Fruit fly (Drosophila melanogaster) whole organism, embryonic: ENCODE data around the gene CG4456.

Experiments used
- B-H2 ChIP-seq: fragments of 200-800 bp; sonication (Bioruptor generic); optimal IDR thresholded peaks from 2 replicates; lab custom pipeline; 2018; ENCODE audit warnings: missing biosample characterization, mild to moderate bottlenecking, missing genetic modification characterization
- Blimp-1 ChIP-seq: fragments of 200-800 bp; sonication (Bioruptor generic); optimal IDR thresholded peaks from 3 replicates; lab custom pipeline; 2018; ENCODE audit warnings: missing biosample characterization, missing genetic modification characterization, mild to moderate bottlenecking, moderate library complexity, missing genetic modification reagents
- BtbVII ChIP-seq: fragments of 200-800 bp; sonication (Bioruptor generic); optimal IDR thresholded peaks from 3 replicates; lab custom pipeline; 2017; ENCODE audit warnings: missing biosample characterization, mild to moderate bottlenecking, missing genetic modification characterization
- CG10959 ChIP-seq: fragments of 200-800 bp; sonication (Bioruptor generic); IDR thresholded peaks from 2 replicates; pipeline ENCODE4 v1.3.6; 2022; ENCODE audit warnings: missing biosample characterization, missing genetic modification characterization
- CG13296 ChIP-seq: fragments of 200-800 bp; sonication (Bioruptor generic); optimal IDR thresholded peaks from 3 replicates; lab custom pipeline; 2018; ENCODE audit warnings: missing biosample characterization, mild to moderate bottlenecking, missing genetic modification characterization
- CG17328 ChIP-seq: fragments of 200-800 bp; sonication (Bioruptor generic); IDR thresholded peaks from 2 replicates; pipeline ENCODE4 v1.3.6; 2022; ENCODE audit warnings: missing biosample characterization, missing genetic modification characterization
- CG17612 ChIP-seq: fragments of 200-800 bp; sonication (Bioruptor generic); IDR thresholded peaks from 2 replicates; pipeline ENCODE4 v1.3.6; 2022; ENCODE audit warnings: missing biosample characterization, missing genetic modification characterization
- CG3163 ChIP-seq: fragments of 200-800 bp; sonication (Bioruptor generic); optimal IDR thresholded peaks from 3 replicates; lab custom pipeline; 2016; ENCODE audit warnings: missing biosample characterization, missing genetic modification characterization
- CG32532 ChIP-seq: fragments of 200-800 bp; sonication (Bioruptor generic); IDR thresholded peaks from 2 replicates; pipeline ENCODE4 v1.3.6; 2022; ENCODE audit warnings: missing biosample characterization, missing genetic modification characterization
- CG3838 ChIP-seq: fragments of 200-800 bp; sonication (Bioruptor generic); optimal IDR thresholded peaks from 3 replicates; lab custom pipeline; 2016; ENCODE audit warnings: missing biosample characterization, missing genetic modification characterization
- CG4730 ChIP-seq: fragments of 200-800 bp; sonication (Bioruptor generic); IDR thresholded peaks from 2 replicates; pipeline ENCODE4 v1.3.6; 2022; ENCODE audit warnings: missing biosample characterization, missing genetic modification characterization
- CG4854 ChIP-seq: fragments of 200-800 bp; sonication (Bioruptor generic); optimal IDR thresholded peaks from 2 replicates; lab custom pipeline; 2016; ENCODE audit warnings: missing biosample characterization, missing genetic modification characterization, inconsistent platforms
- CG6683 ChIP-seq: fragments of 200-800 bp; sonication (Bioruptor generic); optimal IDR thresholded peaks from 2 replicates; lab custom pipeline; 2017; ENCODE audit warnings: missing biosample characterization, mild to moderate bottlenecking, missing genetic modification characterization, missing genetic modification reagents
- CG8281 ChIP-seq: fragments of 200-800 bp; sonication (Bioruptor generic); optimal IDR thresholded peaks from 2 replicates; lab custom pipeline; 2018; ENCODE audit warnings: missing biosample characterization, mild to moderate bottlenecking, missing genetic modification characterization, moderate library complexity
- CG8388 ChIP-seq: fragments of 200-800 bp; sonication (Bioruptor generic); optimal IDR thresholded peaks from 2 replicates; lab custom pipeline; 2019; ENCODE audit warnings: missing biosample characterization, mild to moderate bottlenecking, missing genetic modification characterization, moderate library complexity
- Dbx ChIP-seq: fragments of 200-800 bp; sonication (Bioruptor generic); IDR thresholded peaks from 3 replicates; pipeline ENCODE4 v1.3.6; 2022; ENCODE audit warnings: missing biosample characterization, missing genetic modification characterization
- Doc2 ChIP-seq: fragments of 200-800 bp; sonication (Bioruptor generic); IDR thresholded peaks from 2 replicates; pipeline ENCODE4 v1.3.6; 2022; ENCODE audit warnings: missing biosample characterization, missing genetic modification characterization
- ERR ChIP-seq: fragments of 200-800 bp; sonication (Bioruptor generic); optimal IDR thresholded peaks from 2 replicates; lab custom pipeline; 2016; ENCODE audit warnings: missing biosample characterization, missing genetic modification characterization
- Elba2 ChIP-seq: fragments of 200-800 bp; sonication (Bioruptor generic); optimal IDR thresholded peaks from 3 replicates; lab custom pipeline; 2016; ENCODE audit warnings: missing biosample characterization, missing genetic modification characterization
- Ets65A ChIP-seq: fragments of 200-800 bp; sonication (Bioruptor generic); peaks from one replicate; lab custom pipeline; 2016; ENCODE audit warnings: missing biosample characterization, missing genetic modification characterization
- Fer1 ChIP-seq: fragments of 200-800 bp; sonication (Bioruptor generic); optimal IDR thresholded peaks from 2 replicates; lab custom pipeline; 2017; ENCODE audit warnings: missing biosample characterization, mild to moderate bottlenecking, missing genetic modification characterization
- Hand ChIP-seq: fragments of 200-800 bp; sonication (Bioruptor generic); optimal IDR thresholded peaks from 2 replicates; lab custom pipeline; 2017; ENCODE audit warnings: mild to moderate bottlenecking, missing biosample characterization, missing genetic modification reagents, missing genetic modification characterization
- HmgD ChIP-seq: fragments of 200-800 bp; sonication (Bioruptor generic); optimal IDR thresholded peaks from 3 replicates; lab custom pipeline; 2016; ENCODE audit warnings: missing biosample characterization, missing genetic modification characterization
- Hr78 ChIP-seq, 2 experiments: fragments of 200-800 bp in 1 of 2; fragments of >200 bp in 1 of 2; sonication (Bioruptor generic) in 1 of 2; optimal IDR thresholded peaks; 2 replicates each; lab custom pipeline; 2017 to 2019; ENCODE audit warnings: missing biosample characterization in 2 of 2, missing genetic modification characterization in 2 of 2, mild to moderate bottlenecking in 1 of 2, moderate library complexity in 1 of 2
- Lim3 ChIP-seq: fragments of 200-800 bp; sonication (Bioruptor generic); IDR thresholded peaks from 2 replicates; pipeline ENCODE4 v1.3.6; 2022; ENCODE audit warnings: missing biosample characterization, missing genetic modification characterization
- Mes4 ChIP-seq: fragments of 200-800 bp; sonication (Bioruptor generic); optimal IDR thresholded peaks from 2 replicates; lab custom pipeline; 2016; ENCODE audit warnings: missing biosample characterization, missing genetic modification characterization
- Nf-YA ChIP-seq: fragments of 200-800 bp; sonication (Bioruptor generic); IDR thresholded peaks from 2 replicates; pipeline ENCODE4 v1.3.6; 2022; ENCODE audit warnings: missing biosample characterization, missing genetic modification characterization
- Sox100B ChIP-seq: fragments of 200-800 bp; sonication (Bioruptor generic); optimal IDR thresholded peaks from 3 replicates; lab custom pipeline; 2018; ENCODE audit warnings: missing biosample characterization, mild to moderate bottlenecking, missing genetic modification characterization
- Ssrp ChIP-seq: fragments of 200-800 bp; sonication (Bioruptor generic); optimal IDR thresholded peaks from 2 replicates; lab custom pipeline; 2018; ENCODE audit warnings: missing biosample characterization, mild to moderate bottlenecking, missing genetic modification characterization, moderate library complexity
- ac ChIP-seq: fragments of 200-800 bp; sonication (Bioruptor generic); optimal IDR thresholded peaks from 3 replicates; lab custom pipeline; 2017; ENCODE audit warnings: missing biosample characterization, mild to moderate bottlenecking, missing genetic modification characterization
- amos ChIP-seq: fragments of 200-800 bp; sonication (Bioruptor generic); IDR thresholded peaks from 2 replicates; pipeline ENCODE4 v1.3.6; 2022; ENCODE audit warnings: missing biosample characterization, missing genetic modification characterization; ENCODE audit not compliant: partially characterized antibody
- aop ChIP-seq: fragments of 200-800 bp; sonication (Bioruptor generic); IDR thresholded peaks from 2 replicates; pipeline ENCODE4 v1.3.6; 2022; ENCODE audit warnings: missing biosample characterization, missing genetic modification characterization
- bab2 ChIP-seq: fragments of 200-800 bp; sonication (Bioruptor generic); optimal IDR thresholded peaks from 2 replicates; lab custom pipeline; 2016; ENCODE audit warnings: missing biosample characterization, missing genetic modification characterization
- bbx ChIP-seq: fragments of 200-800 bp; sonication (Bioruptor generic); IDR thresholded peaks from 2 replicates; pipeline ENCODE4 v1.3.6; 2022; ENCODE audit warnings: missing biosample characterization, missing genetic modification characterization; ENCODE audit not compliant: partially characterized antibody
- bsh ChIP-seq, 2 experiments: fragments of 200-800 bp; sonication (Bioruptor generic); optimal IDR thresholded peaks; 2 replicates each; lab custom pipeline; 2017 to 2018; ENCODE audit warnings: mild to moderate bottlenecking in 2 of 2, missing biosample characterization in 2 of 2, missing genetic modification characterization in 2 of 2, moderate library complexity in 1 of 2
- dimm ChIP-seq: fragments of 200-800 bp; sonication (Bioruptor generic); IDR thresholded peaks from 2 replicates; pipeline ENCODE4 v1.3.6; 2022; ENCODE audit warnings: missing biosample characterization, missing genetic modification characterization
- dmrt11E ChIP-seq: fragments of 200-800 bp; sonication (Bioruptor generic); optimal IDR thresholded peaks from 3 replicates; lab custom pipeline; 2018; ENCODE audit warnings: missing biosample characterization, mild to moderate bottlenecking, missing genetic modification characterization, moderate library complexity
- dysf ChIP-seq: fragments of 200-800 bp; sonication (Bioruptor generic); IDR thresholded peaks from 3 replicates; pipeline ENCODE4 v1.3.6; 2022; ENCODE audit warnings: missing biosample characterization, missing genetic modification characterization
- ems ChIP-seq: fragments of 200-800 bp; sonication (Bioruptor generic); optimal IDR thresholded peaks from 3 replicates; lab custom pipeline; 2016; ENCODE audit warnings: missing biosample characterization, missing genetic modification characterization
- fd96Cb ChIP-seq: fragments of 200-800 bp; sonication (Bioruptor generic); optimal IDR thresholded peaks from 2 replicates; lab custom pipeline; 2018; ENCODE audit warnings: missing biosample characterization, mild to moderate bottlenecking, missing genetic modification characterization, moderate library complexity
- ham ChIP-seq: fragments of 200-800 bp; sonication (Bioruptor generic); IDR thresholded peaks from 2 replicates; pipeline ENCODE4 v1.3.6; 2022; ENCODE audit warnings: missing biosample characterization, missing genetic modification characterization
- hb ChIP-seq: fragments of 200-800 bp; sonication (Bioruptor generic); IDR thresholded peaks from 3 replicates; pipeline ENCODE4 v1.3.6; 2022; ENCODE audit warnings: missing biosample characterization, missing genetic modification characterization; ENCODE audit not compliant: partially characterized antibody
- kni ChIP-seq: fragments of 200-800 bp; sonication (Bioruptor generic); optimal IDR thresholded peaks from 3 replicates; lab custom pipeline; 2017; ENCODE audit warnings: mild to moderate bottlenecking, missing biosample characterization, missing genetic modification reagents, missing genetic modification characterization
- nerfin-1 ChIP-seq: fragments of 200-800 bp; sonication (Bioruptor generic); optimal IDR thresholded peaks from 3 replicates; lab custom pipeline; 2019; ENCODE audit warnings: missing biosample characterization, mild to moderate bottlenecking, missing genetic modification characterization, moderate library complexity
- pita ChIP-seq: fragments of 200-800 bp; sonication (Bioruptor generic); optimal IDR thresholded peaks from 2 replicates; lab custom pipeline; 2017; ENCODE audit warnings: missing biosample characterization, mild to moderate bottlenecking, missing genetic modification characterization
- pros ChIP-seq: fragments of 200-800 bp; sonication (Bioruptor generic); optimal IDR thresholded peaks from 3 replicates; lab custom pipeline; 2019; ENCODE audit warnings: missing biosample characterization, mild to moderate bottlenecking, missing genetic modification characterization, moderate library complexity
- sim ChIP-seq: fragments of 200-800 bp; sonication (Bioruptor generic); IDR thresholded peaks from 2 replicates; pipeline ENCODE4 v1.3.6; 2022; ENCODE audit warnings: missing biosample characterization, missing genetic modification characterization
- sima ChIP-seq: fragments of 200-800 bp; sonication (Bioruptor generic); optimal IDR thresholded peaks from 2 replicates; lab custom pipeline; 2016; ENCODE audit warnings: missing biosample characterization, missing genetic modification characterization
- ssp ChIP-seq: fragments of 200-800 bp; sonication (Bioruptor generic); IDR thresholded peaks from 2 replicates; pipeline ENCODE4 v1.3.6; 2022; ENCODE audit warnings: missing biosample characterization, missing genetic modification characterization
- zfh1 ChIP-seq: fragments of 200-800 bp; sonication (Bioruptor generic); IDR thresholded peaks from 3 replicates; pipeline ENCODE4 v1.3.6; 2022; ENCODE audit warnings: missing biosample characterization, missing genetic modification characterization

CG4456 gene

DNA sequence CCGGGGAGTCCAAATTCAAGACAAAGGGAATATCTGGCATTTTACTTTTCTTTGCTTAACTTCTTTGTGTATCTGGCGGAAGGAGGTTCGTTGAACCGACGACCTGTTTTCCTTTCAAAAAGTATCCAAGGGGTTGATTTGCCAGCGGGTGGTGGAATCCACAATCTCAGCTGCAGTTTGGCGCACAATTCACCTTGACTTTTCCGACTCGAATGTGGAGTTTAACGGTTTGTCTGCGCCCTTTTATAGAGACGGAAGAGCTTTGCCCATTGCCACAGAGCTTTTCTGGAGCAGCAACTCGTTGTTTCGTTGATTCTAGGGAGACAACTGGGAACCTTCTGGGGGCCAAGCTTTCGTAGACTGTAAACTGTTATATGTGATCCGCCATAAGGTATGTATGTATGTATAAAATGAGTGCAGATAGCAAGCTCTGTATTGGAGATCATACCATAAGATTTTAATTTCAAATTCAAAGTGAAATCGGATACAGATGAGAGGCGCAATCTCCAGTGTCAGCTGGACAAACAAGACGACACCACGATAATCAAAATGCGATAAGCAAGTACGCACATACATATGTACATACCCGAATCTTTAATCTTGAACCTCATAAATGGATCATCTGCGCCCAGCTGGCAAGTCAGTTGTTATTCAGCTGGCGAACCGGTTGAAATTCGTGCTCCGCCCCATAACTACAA, at the start of gene CG4456, which contains the start of the genes Hsp67Bc and Hsp22 (continued):
- TF ChIP-seq aop, result no peak
- no peak for TF ChIP-seq BtbVII
- no peak for TF ChIP-seq dimm (GFP tag; lab: Robert Waterston, UW)
- peak; percentile 19 for TF ChIP-seq nerfin-1 (tag; lab: Kevin White, UChicago)
- no peak; the same call in 1 of the 2 replicates for TF ChIP-seq amos (GFP tag; lab: Robert Waterston, UW)
- TF ChIP-seq CG6683 (GFP tag; lab: Kevin White, UChicago), result no peak
- no peak for TF ChIP-seq Blimp-1 (GFP tag; lab: Kevin White, UChicago)
- no peak for TF ChIP-seq dmrt11E (tag; lab: Kevin White, UChicago)
- no peak for TF ChIP-seq ac (GFP tag; lab: Kevin White, UChicago)
- peak; percentile 24; the same call in 1 of the 2 replicates for TF ChIP-seq bbx
- TF ChIP-seq Hr78 (GFP tag; optimal IDR thresholded peaks at IDR 0.05; lab: Kevin White, UChicago), result no peak
- TF ChIP-seq ERR (GFP tag; lab: Kevin White, UChicago), result no peak
- no peak for TF ChIP-seq zfh1
- TF ChIP-seq CG4854 (GFP tag; lab: Kevin White, UChicago), result no peak
- TF ChIP-seq ssp (GFP tag; lab: Robert Waterston, UW), result no peak
- no peak for TF ChIP-seq Ets65A
- TF ChIP-seq Doc2 (GFP tag; lab: Robert Waterston, UW), result no peak
- TF ChIP-seq CG3838 (GFP tag; lab: Kevin White, UChicago), result no peak
- TF ChIP-seq Nf-YA, result no peak
- no peak for TF ChIP-seq fd96Cb
- peak; percentile 29 for TF ChIP-seq CG13296 (GFP tag; lab: Kevin White, UChicago)
- no peak for TF ChIP-seq ems (GFP tag; lab: Kevin White, UChicago)
- no peak for TF ChIP-seq bab2
- TF ChIP-seq Elba2, result no peak
- TF ChIP-seq Sox100B (GFP tag; lab: Kevin White, UChicago), result no peak
- TF ChIP-seq CG3163, result no peak
- TF ChIP-seq Lim3 (GFP tag; lab: Robert Waterston, UW), result no peak
- TF ChIP-seq pita (GFP tag; lab: Kevin White, UChicago), result no peak
- no peak for TF ChIP-seq CG17328 (GFP tag; lab: Robert Waterston, UW)
- TF ChIP-seq CG4730 (GFP tag; lab: Robert Waterston, UW), result no peak
- no peak for TF ChIP-seq HmgD (GFP tag; lab: Kevin White, UChicago)
- no peak for TF ChIP-seq Ssrp (tag; lab: Kevin White, UChicago)
- no peak for TF ChIP-seq CG17612 (GFP tag; lab: Robert Waterston, UW)
- no peak for TF ChIP-seq B-H2 (GFP tag; lab: Kevin White, UChicago)
- TF ChIP-seq ham (GFP tag; lab: Robert Waterston, UW), result no peak
- peak; percentile 45 for TF ChIP-seq pros
- TF ChIP-seq Mes4 (GFP tag; lab: Kevin White, UChicago), result no peak
- no peak for TF ChIP-seq CG8281 (tag; lab: Kevin White, UChicago)
- TF ChIP-seq sim (GFP tag; lab: Robert Waterston, UW), result no peak
- no peak for TF ChIP-seq CG32532 (GFP tag; lab: Robert Waterston, UW)
- no peak for TF ChIP-seq CG8388 (GFP tag; lab: Kevin White, UChicago)
- no peak for TF ChIP-seq sima (GFP tag; lab: Kevin White, UChicago)
- TF ChIP-seq dysf (GFP tag; lab: Robert Waterston, UW), result no peak
- TF ChIP-seq Hand (GFP tag; lab: Kevin White, UChicago), result no peak
- peak; percentile 86 for TF ChIP-seq kni
- TF ChIP-seq Fer1 (GFP tag; lab: Kevin White, UChicago), result peak; percentile 14
- no peak for TF ChIP-seq CG10959 (GFP tag; lab: Robert Waterston, UW)
- TF ChIP-seq Dbx (GFP tag; lab: Robert Waterston, UW), result no peak
- no peak for TF ChIP-seq bsh (GFP tag; optimal IDR thresholded peaks at IDR 0.05; lab: Kevin White, UChicago)
- TF ChIP-seq hb (GFP tag; lab: Robert Waterston, UW), result no peak
